Worm (Caenorhabditis elegans): ENCODE measurements around the gene pept-2.

- no peak for TF ChIP-seq tab-1 (GFP tag; IDR thresholded peaks at IDR 0.05)
- TF ChIP-seq cog-1 (tag; optimal IDR thresholded peaks at IDR 0.05) = no peak
- no peak for TF ChIP-seq T22C8.4 (GFP tag; IDR thresholded peaks at IDR 0.05)
- no peak for TF ChIP-seq ref-1 (GFP tag; conservative IDR thresholded peaks at IDR 0.05)
- no peak for TF ChIP-seq flt-1 (GFP tag; IDR thresholded peaks at IDR 0.05)
- TF ChIP-seq klf-2 (GFP tag; conservative IDR thresholded peaks at IDR 0.05) = no peak
- TF ChIP-seq med-1 (GFP tag; optimal IDR thresholded peaks at IDR 0.05; ENCODE audit: insufficient read depth) = no peak
- no peak for TF ChIP-seq ztf-23 (GFP tag; IDR thresholded peaks at IDR 0.05)
- TF ChIP-seq ztf-29 (GFP tag; IDR thresholded peaks at IDR 0.05) = no peak
Observed at ce11 chrIV:10766071-10766470, 24.4 kb upstream of the pept-2 start.

Data from whole organism, midembryonic.